Fruit fly (Drosophila melanogaster) whole organism, pupa: Measurements from ENCODE around the gene CG14453.

ENCODE experiments used
- CG10348 ChIP-seq: fragments of 200-800 bp; sonication (Bioruptor generic); IDR thresholded peaks from 2 replicates; pipeline ENCODE4 v1.3.6; 2022; ENCODE audit warnings: missing biosample characterization, missing genetic modification characterization
- CG12605 ChIP-seq: fragments of 200-800 bp; sonication (Bioruptor generic); IDR thresholded peaks from 2 replicates; pipeline ENCODE4 v1.3.6; 2022; ENCODE audit warnings: missing biosample characterization, missing genetic modification characterization
- CG13204 ChIP-seq: fragments of 200-800 bp; sonication (Bioruptor generic); optimal IDR thresholded peaks from 2 replicates; lab custom pipeline; 2018; ENCODE audit warnings: missing biosample characterization, mild to moderate bottlenecking, missing genetic modification characterization, moderate library complexity
- CG14655 ChIP-seq: fragments of 200-800 bp; sonication (Bioruptor generic); optimal IDR thresholded peaks from 3 replicates; lab custom pipeline; 2017; ENCODE audit warnings: mild to moderate bottlenecking, missing biosample characterization, missing genetic modification reagents, missing genetic modification characterization
- CG15710 ChIP-seq: fragments of 200-800 bp; sonication (Bioruptor generic); optimal IDR thresholded peaks from 2 replicates; lab custom pipeline; 2018; ENCODE audit warnings: missing biosample characterization, mild to moderate bottlenecking, missing genetic modification characterization, moderate library complexity
- CG17806 ChIP-seq: fragments of 200-800 bp; sonication (Bioruptor generic); optimal IDR thresholded peaks from 2 replicates; lab custom pipeline; 2018; ENCODE audit warnings: missing biosample characterization, mild to moderate bottlenecking, missing genetic modification characterization, moderate library complexity
- CG32121 ChIP-seq: fragments of 200-800 bp; sonication (Bioruptor generic); IDR thresholded peaks from 2 replicates; pipeline ENCODE4 v1.3.6; 2022; ENCODE audit warnings: missing biosample characterization, missing genetic modification characterization
- CG34367 ChIP-seq: fragments of 200-800 bp; sonication (Bioruptor generic); optimal IDR thresholded peaks from 2 replicates; lab custom pipeline; 2018; ENCODE audit warnings: missing biosample characterization, mild to moderate bottlenecking, missing genetic modification characterization
- CG4496 ChIP-seq: fragments of 200-800 bp; sonication (Bioruptor generic); IDR thresholded peaks from 3 replicates; pipeline ENCODE4 v1.3.6; 2022; ENCODE audit warnings: missing biosample characterization, missing genetic modification characterization
- CG8159 ChIP-seq: fragments of 200-800 bp; sonication (Bioruptor generic); optimal IDR thresholded peaks from 3 replicates; lab custom pipeline; 2018; ENCODE audit warnings: missing biosample characterization, mild to moderate bottlenecking, missing genetic modification characterization, moderate library complexity
- CG8301 ChIP-seq: fragments of 200-800 bp; sonication (Bioruptor generic); optimal IDR thresholded peaks from 2 replicates; lab custom pipeline; 2018; ENCODE audit warnings: missing biosample characterization, mild to moderate bottlenecking, missing genetic modification characterization
- CG9948 ChIP-seq: fragments of 200-800 bp; sonication (Bioruptor generic); optimal IDR thresholded peaks from 2 replicates; lab custom pipeline; 2018; ENCODE audit warnings: missing biosample characterization, mild to moderate bottlenecking, missing genetic modification characterization, moderate library complexity
- D1 ChIP-seq: fragments of 200-800 bp; sonication (Bioruptor generic); optimal IDR thresholded peaks from 2 replicates; lab custom pipeline; 2018; ENCODE audit warnings: missing biosample characterization, mild to moderate bottlenecking, missing genetic modification characterization, moderate library complexity
- EcR ChIP-seq: fragments of 200-800 bp; sonication (Bioruptor generic); optimal IDR thresholded peaks from 3 replicates; lab custom pipeline; 2019; ENCODE audit warnings: missing biosample characterization, missing genetic modification characterization, mild to moderate bottlenecking, moderate library complexity, missing genetic modification reagents
- Ets98B ChIP-seq: fragments of 200-800 bp; sonication (Bioruptor generic); IDR thresholded peaks from 2 replicates; pipeline ENCODE4 v1.3.6; 2022; ENCODE audit warnings: missing biosample characterization, missing genetic modification characterization
- Pif1A ChIP-seq: fragments of 200-800 bp; sonication (Bioruptor generic); optimal IDR thresholded peaks from 3 replicates; lab custom pipeline; 2016; ENCODE audit warnings: missing biosample characterization, missing genetic modification characterization
- Pif1B ChIP-seq: fragments of 200-800 bp; sonication (Bioruptor generic); optimal IDR thresholded peaks from 3 replicates; lab custom pipeline; 2016; ENCODE audit warnings: missing biosample characterization, missing genetic modification characterization
- Snoo ChIP-seq: fragments of 200-800 bp; sonication (Bioruptor generic); optimal IDR thresholded peaks from 3 replicates; lab custom pipeline; 2017; ENCODE audit warnings: missing biosample characterization, mild to moderate bottlenecking, missing genetic modification characterization, inconsistent platforms
- fd96Ca ChIP-seq: fragments of 200-800 bp; sonication (Bioruptor generic); IDR thresholded peaks from 3 replicates; pipeline ENCODE4 v1.3.6; 2022; ENCODE audit warnings: missing biosample characterization, missing genetic modification characterization
- gl ChIP-seq: fragments of 200-800 bp; sonication (Bioruptor generic); optimal IDR thresholded peaks from 2 replicates; lab custom pipeline; 2018; ENCODE audit warnings: missing biosample characterization, mild to moderate bottlenecking, missing genetic modification characterization
- rn ChIP-seq: fragments of 200-800 bp; sonication (Bioruptor generic); IDR thresholded peaks from 2 replicates; pipeline ENCODE4 v1.3.6; 2022; ENCODE audit warnings: missing biosample characterization, missing genetic modification characterization

CG14453 gene

DNA sequence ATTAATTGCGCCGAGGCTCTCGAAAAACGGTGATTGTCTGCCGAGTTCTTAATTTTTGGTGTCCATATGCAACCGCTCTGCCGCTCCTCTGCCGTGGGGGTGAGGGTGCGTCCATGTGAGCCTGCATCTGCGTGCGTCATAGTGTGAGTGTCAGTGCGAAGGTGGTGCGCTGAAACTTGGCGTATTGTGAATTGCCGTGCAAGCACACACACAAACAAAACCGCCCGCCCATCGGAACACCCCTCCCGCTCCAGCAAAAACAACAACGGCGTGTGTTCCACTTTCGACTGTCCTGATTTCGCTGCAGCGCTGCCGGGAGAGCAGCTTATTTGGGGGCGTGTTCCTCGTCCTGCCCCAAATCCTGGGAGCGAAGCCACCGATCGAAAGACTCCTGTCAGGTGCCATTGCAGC lies 48.2 kb downstream of the CG14453 start:
- no peak for TF ChIP-seq CG10348 (GFP tag; lab: Robert Waterston, UW)
- no peak for TF ChIP-seq CG34367 (tag; lab: Kevin White, UChicago)
- no peak for TF ChIP-seq CG14655 (GFP tag; lab: Kevin White, UChicago)
- TF ChIP-seq EcR (GFP tag; lab: Kevin White, UChicago): peak; percentile 17
- TF ChIP-seq CG8159 (tag; lab: Kevin White, UChicago): no peak
- no peak for TF ChIP-seq gl (tag; lab: Kevin White, UChicago)
- TF ChIP-seq Snoo (tag; lab: Kevin White, UChicago): no peak
- no peak for TF ChIP-seq CG32121 (GFP tag; lab: Robert Waterston, UW)
- TF ChIP-seq CG12605: no peak
- TF ChIP-seq CG4496 (GFP tag; lab: Robert Waterston, UW): peak; percentile 74; the same call in 2 of the 3 replicates
- TF ChIP-seq Pif1B (GFP tag; lab: Kevin White, UChicago): no peak
- TF ChIP-seq Pif1A (GFP tag; lab: Kevin White, UChicago): no peak
- no peak for TF ChIP-seq CG15710 (tag; lab: Kevin White, UChicago)
- no peak for TF ChIP-seq Ets98B (GFP tag; lab: Robert Waterston, UW)
- peak; percentile 77 for TF ChIP-seq CG13204 (GFP tag; lab: Kevin White, UChicago)
- TF ChIP-seq D1 (tag; lab: Kevin White, UChicago): no peak
- TF ChIP-seq CG8301 (tag; lab: Kevin White, UChicago): no peak
- no peak for TF ChIP-seq fd96Ca (GFP tag; lab: Robert Waterston, UW)
- TF ChIP-seq rn (GFP tag; lab: Robert Waterston, UW): no peak
- TF ChIP-seq CG9948 (tag; lab: Kevin White, UChicago): no peak

DNA sequence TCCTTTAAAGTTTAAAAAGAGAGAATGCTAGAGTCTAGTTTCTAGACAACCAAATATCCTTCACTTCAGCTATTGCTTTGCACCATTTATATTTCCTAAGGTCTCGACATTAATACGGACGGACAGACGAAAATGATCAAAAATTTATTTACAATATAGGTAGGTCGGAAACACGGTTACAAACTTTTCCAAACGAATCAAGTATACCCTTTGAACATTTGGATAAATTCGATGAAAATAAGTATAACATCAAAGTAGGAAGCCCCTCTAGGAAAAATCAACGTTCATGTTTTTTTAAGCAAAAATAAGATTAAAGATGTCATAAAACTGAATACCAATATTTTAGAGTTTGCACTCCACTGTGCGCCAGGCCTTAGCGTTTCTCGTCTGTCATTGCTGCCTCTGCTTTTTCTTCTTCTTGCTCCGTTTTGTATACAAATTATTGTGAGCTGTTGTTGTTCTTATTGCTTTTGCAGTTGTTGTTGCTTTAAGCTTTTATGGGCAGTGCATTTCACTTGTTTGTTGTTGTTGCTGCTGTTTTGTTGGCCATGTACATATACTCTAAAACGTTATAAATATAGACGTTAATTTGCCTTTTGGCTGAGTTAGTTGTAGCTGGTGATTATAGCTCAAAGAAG lies 49.2 kb downstream of the CG14453 start:
- no peak; the same call in 1 of the 2 replicates for TF ChIP-seq Ets98B (GFP tag; lab: Robert Waterston, UW)
- TF ChIP-seq gl (tag; lab: Kevin White, UChicago): no peak
- TF ChIP-seq CG14655 (GFP tag; lab: Kevin White, UChicago): no peak
- peak; percentile 54 for TF ChIP-seq D1 (tag; lab: Kevin White, UChicago)
- TF ChIP-seq CG32121 (GFP tag; lab: Robert Waterston, UW): no peak
- peak; percentile 2 for TF ChIP-seq CG15710 (tag; lab: Kevin White, UChicago)
- TF ChIP-seq Pif1A (GFP tag; lab: Kevin White, UChicago): peak; percentile 13
- no peak for TF ChIP-seq rn (GFP tag; lab: Robert Waterston, UW)
- no peak for TF ChIP-seq Pif1B (GFP tag; lab: Kevin White, UChicago)
- no peak; the same call in 1 of the 2 replicates for TF ChIP-seq CG12605
- peak; percentile 49 for TF ChIP-seq CG8159 (tag; lab: Kevin White, UChicago)
- TF ChIP-seq CG13204 (GFP tag; lab: Kevin White, UChicago): no peak
- TF ChIP-seq fd96Ca (GFP tag; lab: Robert Waterston, UW): no peak
- TF ChIP-seq CG9948 (tag; lab: Kevin White, UChicago): peak; percentile 15
- TF ChIP-seq CG8301 (tag; lab: Kevin White, UChicago): peak; percentile 13
- peak; percentile 22 for TF ChIP-seq CG17806 (tag; lab: Kevin White, UChicago)
- no peak for TF ChIP-seq CG10348 (GFP tag; lab: Robert Waterston, UW)
- TF ChIP-seq CG4496 (GFP tag; lab: Robert Waterston, UW): peak; percentile 74
- no peak for TF ChIP-seq EcR (GFP tag; lab: Kevin White, UChicago)
- peak; percentile 10 for TF ChIP-seq Snoo (tag; lab: Kevin White, UChicago)
- TF ChIP-seq CG34367 (tag; lab: Kevin White, UChicago): no peak
